Fruit fly (Drosophila melanogaster) whole organism, embryonic: ENCODE data around the gene Lcp65Ae.

Source experiments
- B-H2 ChIP-seq: fragments of 200-800 bp; sonication (Bioruptor generic); optimal IDR thresholded peaks from 2 replicates; lab custom pipeline; 2018; ENCODE audit warnings: missing biosample characterization, mild to moderate bottlenecking, missing genetic modification characterization
- CG10267 ChIP-seq: fragments of 200-800 bp; sonication (Bioruptor generic); optimal IDR thresholded peaks from 2 replicates; lab custom pipeline; 2018; ENCODE audit warnings: missing biosample characterization, mild to moderate bottlenecking, missing genetic modification characterization, moderate library complexity
- CG10543 ChIP-seq: fragments of 200-800 bp; sonication (Bioruptor generic); optimal IDR thresholded peaks from 3 replicates; lab custom pipeline; 2017; ENCODE audit warnings: missing biosample characterization, mild to moderate bottlenecking, missing genetic modification characterization, moderate library complexity
- CG11695 ChIP-seq: fragments of 200-800 bp; sonication (Bioruptor generic); IDR thresholded peaks from 3 replicates; pipeline ENCODE4 v1.3.6; 2022; ENCODE audit warnings: missing biosample characterization, missing genetic modification characterization
- CG12391 ChIP-seq: fragments of 200-800 bp; sonication (Bioruptor generic); optimal IDR thresholded peaks from 3 replicates; lab custom pipeline; 2018; ENCODE audit warnings: missing biosample characterization, mild to moderate bottlenecking, missing genetic modification characterization, moderate library complexity
- CG12744 ChIP-seq: fragments of 200-800 bp; sonication (Bioruptor generic); optimal IDR thresholded peaks from 2 replicates; lab custom pipeline; 2016; ENCODE audit warnings: missing biosample characterization, missing genetic modification characterization
- CG14667 ChIP-seq: fragments of 200-800 bp; sonication (Bioruptor generic); IDR thresholded peaks from 2 replicates; pipeline ENCODE4 v1.3.6; 2022; ENCODE audit warnings: missing biosample characterization, missing genetic modification characterization
- CG14860 ChIP-seq: fragments of 200-800 bp; sonication (Bioruptor generic); IDR thresholded peaks from 3 replicates; pipeline ENCODE4 v1.3.6; 2022; ENCODE audit warnings: missing biosample characterization, missing genetic modification characterization; ENCODE audit not compliant: partially characterized antibody
- CG1602 ChIP-seq: fragments of 200-800 bp; sonication (Bioruptor generic); optimal IDR thresholded peaks from 3 replicates; lab custom pipeline; 2016; ENCODE audit warnings: missing biosample characterization, missing genetic modification characterization
- CG16779 ChIP-seq: fragments of 200-800 bp; sonication (Bioruptor generic); IDR thresholded peaks from 2 replicates; pipeline ENCODE4 v1.3.6; 2022; ENCODE audit warnings: missing biosample characterization, missing genetic modification characterization
- CG17829 ChIP-seq: fragments of 200-800 bp; optimal IDR thresholded peaks from 2 replicates; lab custom pipeline; 2019; ENCODE audit warnings: missing biosample characterization, mild to moderate bottlenecking, missing genetic modification characterization, moderate library complexity
- CG1792 ChIP-seq: fragments of 200-800 bp; sonication (Bioruptor generic); optimal IDR thresholded peaks from 2 replicates; lab custom pipeline; 2016; ENCODE audit warnings: missing biosample characterization, missing genetic modification characterization
- CG18262 ChIP-seq: fragments of 200-800 bp; optimal IDR thresholded peaks from 3 replicates; lab custom pipeline; 2019; ENCODE audit warnings: missing biosample characterization, mild to moderate bottlenecking, missing genetic modification characterization, moderate library complexity
- CG18599 ChIP-seq: fragments of 200-800 bp; sonication (Bioruptor generic); optimal IDR thresholded peaks from 3 replicates; lab custom pipeline; 2017; ENCODE audit warnings: missing biosample characterization, missing genetic modification characterization, mild to moderate bottlenecking, moderate library complexity, missing genetic modification reagents
- CG30403 ChIP-seq: fragments of 200-800 bp; sonication (Bioruptor generic); optimal IDR thresholded peaks from 3 replicates; lab custom pipeline; 2016; ENCODE audit warnings: missing biosample characterization, missing genetic modification characterization
- CG34376 ChIP-seq: fragments of 200-800 bp; sonication (Bioruptor generic); optimal IDR thresholded peaks from 2 replicates; lab custom pipeline; 2018; ENCODE audit warnings: missing biosample characterization, mild to moderate bottlenecking, missing genetic modification characterization
- CG4282 ChIP-seq: fragments of 200-800 bp; sonication (Bioruptor generic); optimal IDR thresholded peaks from 2 replicates; lab custom pipeline; 2016; ENCODE audit warnings: missing biosample characterization, missing genetic modification characterization
- CG5953 ChIP-seq: fragments of 200-800 bp; sonication (Bioruptor generic); IDR thresholded peaks from 2 replicates; pipeline ENCODE4 v1.3.6; 2022; ENCODE audit warnings: missing biosample characterization, missing genetic modification characterization
- CG6689 ChIP-seq: fragments of 200-800 bp; sonication (Bioruptor generic); IDR thresholded peaks from 2 replicates; pipeline ENCODE4 v1.3.6; 2022; ENCODE audit warnings: missing biosample characterization, missing genetic modification characterization
- CG6854 ChIP-seq: fragments of 200-800 bp; sonication (Bioruptor generic); optimal IDR thresholded peaks from 3 replicates; lab custom pipeline; 2017; ENCODE audit warnings: missing biosample characterization, mild to moderate bottlenecking, missing genetic modification characterization
- CoRest ChIP-seq: fragments of 200-800 bp; sonication (Bioruptor generic); optimal IDR thresholded peaks from 3 replicates; lab custom pipeline; 2018; ENCODE audit warnings: missing biosample characterization, mild to moderate bottlenecking, missing genetic modification characterization, moderate library complexity
- Dll ChIP-seq: fragments of 200-800 bp; sonication (Bioruptor generic); IDR thresholded peaks from 4 replicates; pipeline ENCODE4 v1.3.6; 2022; ENCODE audit warnings: missing biosample characterization, missing genetic modification characterization; ENCODE audit not compliant: partially characterized antibody
- E2f1 ChIP-seq: fragments of 200-800 bp; sonication (Bioruptor generic); IDR thresholded peaks from 2 replicates; pipeline ENCODE4 v1.3.6; 2022; ENCODE audit warnings: missing biosample characterization, missing genetic modification characterization
- HmgZ ChIP-seq: fragments of 200-800 bp; sonication (Bioruptor generic); optimal IDR thresholded peaks from 2 replicates; lab custom pipeline; 2018; ENCODE audit warnings: missing biosample characterization, mild to moderate bottlenecking, missing genetic modification characterization
- Hr51 ChIP-seq, 2 experiments: fragments of 200-800 bp; sonication (Bioruptor generic); optimal IDR thresholded peaks; 2 replicates in 1 of 2; 3 replicates in 1 of 2; lab custom pipeline; 2016 to 2018; ENCODE audit warnings: missing biosample characterization in 2 of 2, missing genetic modification characterization in 2 of 2, mild to moderate bottlenecking in 1 of 2, moderate library complexity in 1 of 2
- Lim3 ChIP-seq: fragments of 200-800 bp; sonication (Bioruptor generic); IDR thresholded peaks from 2 replicates; pipeline ENCODE4 v1.3.6; 2022; ENCODE audit warnings: missing biosample characterization, missing genetic modification characterization
- Mrtf ChIP-seq: fragments of 200-800 bp; sonication (Bioruptor generic); IDR thresholded peaks from 3 replicates; pipeline ENCODE4 v1.3.6; 2022; ENCODE audit warnings: missing biosample characterization, missing genetic modification characterization
- NK7.1 ChIP-seq: fragments of 200-800 bp; sonication (Bioruptor generic); optimal IDR thresholded peaks from 3 replicates; lab custom pipeline; 2016; ENCODE audit warnings: missing biosample characterization, missing genetic modification characterization
- Sox100B ChIP-seq: fragments of 200-800 bp; sonication (Bioruptor generic); optimal IDR thresholded peaks from 3 replicates; lab custom pipeline; 2018; ENCODE audit warnings: missing biosample characterization, mild to moderate bottlenecking, missing genetic modification characterization
- Xrp1 ChIP-seq: fragments of 200-800 bp; sonication (Bioruptor generic); IDR thresholded peaks from 2 replicates; pipeline ENCODE4 v1.3.6; 2022; ENCODE audit warnings: missing biosample characterization, missing genetic modification characterization
- aop ChIP-seq: fragments of 200-800 bp; sonication (Bioruptor generic); IDR thresholded peaks from 2 replicates; pipeline ENCODE4 v1.3.6; 2022; ENCODE audit warnings: missing biosample characterization, missing genetic modification characterization
- dimm ChIP-seq: fragments of 200-800 bp; sonication (Bioruptor generic); IDR thresholded peaks from 2 replicates; pipeline ENCODE4 v1.3.6; 2022; ENCODE audit warnings: missing biosample characterization, missing genetic modification characterization
- fd96Cb ChIP-seq: fragments of 200-800 bp; sonication (Bioruptor generic); optimal IDR thresholded peaks from 2 replicates; lab custom pipeline; 2018; ENCODE audit warnings: missing biosample characterization, mild to moderate bottlenecking, missing genetic modification characterization, moderate library complexity
- grau ChIP-seq: fragments of 200-800 bp; optimal IDR thresholded peaks from 3 replicates; lab custom pipeline; 2019; ENCODE audit warnings: missing biosample characterization, mild to moderate bottlenecking, missing genetic modification characterization, moderate library complexity
- gsb-n ChIP-seq: fragments of 200-800 bp; sonication (Bioruptor generic); optimal IDR thresholded peaks from 3 replicates; lab custom pipeline; 2018; ENCODE audit warnings: missing biosample characterization, mild to moderate bottlenecking, missing genetic modification characterization
- hbn ChIP-seq: fragments of 200-800 bp; sonication (Bioruptor generic); IDR thresholded peaks from 2 replicates; pipeline ENCODE4 v1.3.6; 2022; ENCODE audit warnings: missing biosample characterization, missing genetic modification characterization; ENCODE audit not compliant: partially characterized antibody
- lilli ChIP-seq: fragments of 200-800 bp; sonication (Bioruptor generic); optimal IDR thresholded peaks from 3 replicates; lab custom pipeline; 2016; ENCODE audit warnings: missing biosample characterization, missing genetic modification characterization
- lola ChIP-seq, 3 experiments: fragments of >200 bp in 2 of 3; fragments of 200-800 bp in 1 of 3; sonication (Bioruptor generic) in 1 of 3; optimal IDR thresholded peaks; 2 replicates each; lab custom pipeline; 2017 to 2019; ENCODE audit warnings: missing biosample characterization in 3 of 3, missing genetic modification characterization in 3 of 3, mild to moderate bottlenecking in 1 of 3, moderate library complexity in 1 of 3
- nau ChIP-seq: fragments of 200-800 bp; sonication (Bioruptor generic); optimal IDR thresholded peaks from 3 replicates; lab custom pipeline; 2017; ENCODE audit warnings: missing biosample characterization, mild to moderate bottlenecking, missing genetic modification characterization, missing genetic modification reagents
- nmo ChIP-seq: fragments of 200-800 bp; sonication (Bioruptor generic); optimal IDR thresholded peaks from 2 replicates; lab custom pipeline; 2018; ENCODE audit warnings: missing biosample characterization, mild to moderate bottlenecking, missing genetic modification characterization, moderate library complexity
- pb ChIP-seq: fragments of 200-800 bp; sonication (Bioruptor generic); optimal IDR thresholded peaks from 3 replicates; lab custom pipeline; 2016; ENCODE audit warnings: missing biosample characterization, missing genetic modification characterization
- pum ChIP-seq: fragments of 200-800 bp; sonication (Bioruptor generic); optimal IDR thresholded peaks from 2 replicates; lab custom pipeline; 2016; ENCODE audit warnings: missing biosample characterization, missing genetic modification characterization
- row ChIP-seq: fragments of 200-800 bp; sonication (Bioruptor generic); IDR thresholded peaks from 3 replicates; pipeline ENCODE4 v1.3.6; 2022; ENCODE audit warnings: missing biosample characterization, missing genetic modification characterization
- sens ChIP-seq: fragments of 200-800 bp; sonication (Bioruptor generic); peaks from one replicate; lab custom pipeline; 2016; ENCODE audit warnings: missing biosample characterization, missing genetic modification characterization
- trem ChIP-seq: fragments of 200-800 bp; optimal IDR thresholded peaks from 3 replicates; lab custom pipeline; 2019; ENCODE audit warnings: missing biosample characterization, mild to moderate bottlenecking, missing genetic modification characterization, moderate library complexity
- vfl ChIP-seq: fragments of 200-800 bp; sonication (Bioruptor generic); optimal IDR thresholded peaks from 2 replicates; lab custom pipeline; 2016; ENCODE audit warnings: missing biosample characterization, missing genetic modification characterization
- vvl ChIP-seq: fragments of 200-800 bp; sonication (Bioruptor generic); IDR thresholded peaks from 2 replicates; pipeline ENCODE4 v1.3.6; 2022; ENCODE audit warnings: missing biosample characterization, missing genetic modification characterization

The Lcp65Ae gene

DNA sequence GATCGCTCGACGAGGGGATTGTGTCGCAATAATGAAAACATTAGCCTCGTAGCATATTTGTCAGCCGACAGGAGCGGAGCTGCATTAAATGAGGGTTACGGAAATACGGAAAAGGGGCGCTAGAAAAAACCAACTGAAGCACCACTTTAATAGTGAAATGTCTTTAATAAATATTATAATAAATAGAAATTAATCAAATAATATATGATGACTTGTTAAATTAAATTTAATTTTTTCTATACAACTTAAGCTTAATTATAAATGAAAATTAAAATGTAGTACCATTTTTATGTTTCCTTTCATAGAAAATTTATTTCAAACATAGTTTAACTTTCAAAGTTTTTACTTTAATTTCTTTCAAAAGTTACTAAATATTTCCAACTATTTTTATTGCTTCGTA, 24.1 kb upstream of the Lcp65Ae start (continued):
- no peak for TF ChIP-seq NK7.1
- TF ChIP-seq nau (GFP tag; lab: Kevin White, UChicago): no peak
- TF ChIP-seq gsb-n (tag; lab: Kevin White, UChicago): peak; percentile 58
- TF ChIP-seq row (GFP tag; lab: Robert Waterston, UW): peak; percentile 39; the same call in 2 of the 3 replicates
- TF ChIP-seq CG34376 (GFP tag; lab: Kevin White, UChicago): no peak
- no peak for TF ChIP-seq pum (GFP tag; lab: Kevin White, UChicago)
- no peak for TF ChIP-seq CG12744 (GFP tag; lab: Kevin White, UChicago)
- TF ChIP-seq Mrtf (GFP tag; lab: Robert Waterston, UW): 0 out of 3 replicates have a peak, but pooled peaks have one; percentile 36

DNA sequence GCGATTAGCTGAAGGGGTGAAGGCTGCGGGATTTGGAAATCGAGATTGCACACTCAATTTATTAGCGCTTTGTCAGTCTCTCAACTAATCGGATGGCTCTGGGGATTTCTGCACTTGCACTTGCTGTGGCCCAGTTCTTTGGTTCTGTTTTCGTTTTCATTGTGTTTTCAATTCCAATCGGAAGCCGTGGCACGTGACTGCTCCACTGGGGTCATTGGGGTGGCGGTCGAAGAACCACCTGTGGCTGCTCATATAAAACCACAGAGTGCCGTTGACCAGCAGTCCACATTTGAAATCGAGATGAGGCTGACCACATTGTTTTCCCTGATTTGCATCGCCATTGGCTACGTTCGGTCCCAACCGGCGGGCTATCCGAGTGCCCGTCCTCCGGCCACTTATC, 22.6 kb upstream of the Lcp65Ae start, which contains the start of gene Cpr65Az:
Cpr65Az (plus strand) TSS at position 301 of the 400 bp plus-strand sequence.
- TF ChIP-seq CG1602 (GFP tag; lab: Kevin White, UChicago): no peak
- no peak for TF ChIP-seq CG1792 (GFP tag; lab: Kevin White, UChicago)
- peak; percentile 14 for TF ChIP-seq sens

DNA sequence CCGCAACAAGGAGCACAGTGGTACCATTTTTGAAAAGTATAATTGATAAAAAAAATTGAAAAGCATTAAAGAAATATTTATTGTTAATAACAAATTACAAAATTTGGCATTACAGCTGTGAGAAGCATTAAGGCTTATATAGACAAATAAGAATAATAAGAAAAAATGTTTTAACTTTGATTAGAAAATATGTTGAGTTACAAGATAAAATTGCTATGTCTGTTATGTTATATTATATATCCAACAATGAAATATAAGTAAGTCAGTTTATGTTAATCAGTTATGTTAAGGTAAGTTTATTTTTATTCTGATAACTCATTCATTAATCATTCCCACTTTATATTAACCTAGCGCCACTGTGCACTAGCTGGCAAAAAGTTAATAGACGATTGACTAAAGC, 21.9 kb upstream of the Lcp65Ae start:
- TF ChIP-seq CG4282 (no peak), CG5953 (no peak), trem (peak; percentile 16), nmo (GFP tag; lab: Kevin White, UChicago) (peak; percentile 31), lilli (GFP tag; lab: Kevin White, UChicago) (no peak), CG14860 (GFP tag; lab: Robert Waterston, UW) (no peak), HmgZ (tag; lab: Kevin White, UChicago) (no peak), Dll (GFP tag; lab: Robert Waterston, UW) (no peak), Xrp1 (GFP tag; lab: Robert Waterston, UW) (peak; percentile 26; the same call in 1 of the 2 replicates), fd96Cb (tag; lab: Kevin White, UChicago) (peak; percentile 1), hbn (GFP tag; lab: Robert Waterston, UW) (no peak), vfl (GFP tag; lab: Kevin White, UChicago) (no peak), CG11695 (no peak), pb (GFP tag; lab: Kevin White, UChicago) (no peak), B-H2 (GFP tag; lab: Kevin White, UChicago) (no peak), vvl (GFP tag; lab: Robert Waterston, UW) (no peak), CoRest (peak; percentile 26), Sox100B (GFP tag; lab: Kevin White, UChicago) (peak; percentile 42), CG30403 (peak; percentile 1), CG16779 (GFP tag; lab: Robert Waterston, UW) (no peak), CG18262 (peak; percentile 71), CG6854 (GFP tag; lab: Kevin White, UChicago) (no peak), CG10267 (tag; lab: Kevin White, UChicago) (peak; percentile 43), CG17829 (no peak), CG18599 (GFP tag; lab: Kevin White, UChicago) (no peak), Lim3 (GFP tag; lab: Robert Waterston, UW) (no peak), CG10543 (no peak), CG14667 (GFP tag; lab: Robert Waterston, UW) (no peak), sens (peak; percentile 55), CG12391 (tag; lab: Kevin White, UChicago) (peak; percentile 47), grau (peak; percentile 23), dimm (no peak), CG6689 (GFP tag; lab: Robert Waterston, UW) (0 out of 2 replicates have a peak, but pooled peaks have one; percentile 5), E2f1 (GFP tag; lab: Robert Waterston, UW) (no peak), aop (GFP tag; lab: Robert Waterston, UW) (no peak), lola (GFP tag; optimal IDR thresholded peaks at IDR 0.05; lab: Kevin White, UChicago) (peak in 1 of 3 experiments; percentile 62), Hr51 (GFP tag; optimal IDR thresholded peaks at IDR 0.05; lab: Kevin White, UChicago) (no peak)
